Fruit fly (Drosophila melanogaster): ENCODE data around the gene MED6.

MED6 gene

DNA sequence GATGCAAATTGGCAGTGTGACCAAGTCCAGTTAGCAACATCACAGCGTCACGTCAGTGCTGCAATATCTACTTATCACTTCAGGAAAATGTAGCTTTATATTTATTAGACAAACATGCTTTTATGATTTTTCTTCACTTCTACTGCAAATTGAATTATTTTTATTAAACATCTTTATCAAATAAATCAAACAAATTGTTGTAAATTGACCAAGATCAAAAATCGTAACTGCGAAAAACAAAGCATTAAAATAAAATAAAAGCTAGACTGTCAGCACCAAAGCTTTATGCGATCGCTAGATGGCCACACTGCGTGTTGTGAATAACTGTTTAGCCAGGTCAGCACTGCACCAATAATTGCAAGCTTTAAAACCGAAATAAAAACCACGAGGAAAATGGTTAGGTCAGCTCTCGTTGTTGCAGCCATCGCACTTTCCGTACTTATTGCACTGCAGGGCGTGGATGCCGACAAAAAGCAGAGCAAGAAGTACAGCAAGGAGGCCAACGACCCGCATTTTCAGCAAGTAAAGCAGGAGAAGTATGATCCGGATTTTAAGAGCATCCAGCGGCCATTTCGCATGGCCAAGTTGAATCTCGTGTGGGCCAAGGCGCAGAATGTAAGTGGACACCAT is 22.5 kb upstream of the MED6 start, which contains the start of the genes CG12945 and CG8507 (continued):
- no peak for TF ChIP-seq ci (GFP tag; IDR thresholded peaks at IDR 0.05)
- TF ChIP-seq tin (GFP tag; optimal IDR thresholded peaks at IDR 0.05): peak; percentile 46
- peak; percentile 76 for TF ChIP-seq CG9797 (GFP tag; optimal IDR thresholded peaks at IDR 0.05)
- TF ChIP-seq Camta (GFP tag; optimal IDR thresholded peaks at IDR 0.05): peak; percentile 44
- TF ChIP-seq crp (GFP tag; optimal IDR thresholded peaks at IDR 0.05): peak in 1 of 2 experiments; percentile 8
- TF ChIP-seq Fer1 (GFP tag; optimal IDR thresholded peaks at IDR 0.05): peak; percentile 57
- TF ChIP-seq esg (GFP tag; conservative IDR thresholded peaks at IDR 0.05): no peak; the same call in 1 of the 2 replicates
- no peak for TF ChIP-seq CG8944 (GFP tag; optimal IDR thresholded peaks at IDR 0.05)
- TF ChIP-seq Hr3 (GFP tag; optimal IDR thresholded peaks at IDR 0.05): peak; percentile 26
- TF ChIP-seq CG11695 (GFP tag; IDR thresholded peaks at IDR 0.05): no peak
- peak; percentile 79 for TF ChIP-seq gfzf (GFP tag; optimal IDR thresholded peaks at IDR 0.05)
- peak; percentile 60 for TF ChIP-seq bcd (GFP tag; optimal IDR thresholded peaks at IDR 0.05)
- peak; percentile 52 for TF ChIP-seq Meics (GFP tag; optimal IDR thresholded peaks at IDR 0.05)
- no peak for TF ChIP-seq CG7556 (GFP tag; optimal IDR thresholded peaks at IDR 0.05)
- peak; percentile 53 for TF ChIP-seq Atf-2 (GFP tag; optimal IDR thresholded peaks at IDR 0.05)
- TF ChIP-seq CG13775 (GFP tag; optimal IDR thresholded peaks at IDR 0.05): peak; percentile 58
- no peak for TF ChIP-seq CG12219 (GFP tag; optimal IDR thresholded peaks at IDR 0.05)
- TF ChIP-seq CG7745 (tag; optimal IDR thresholded peaks at IDR 0.05): no peak
- peak; percentile 40 for TF ChIP-seq ssp (GFP tag; IDR thresholded peaks at IDR 0.05)
- TF ChIP-seq Dp (GFP tag; optimal IDR thresholded peaks at IDR 0.05): peak; percentile 32
- peak; percentile 39 for TF ChIP-seq Sry-δ (GFP tag; optimal IDR thresholded peaks at IDR 0.05)
- TF ChIP-seq CG9727 (GFP tag; optimal IDR thresholded peaks at IDR 0.05): peak; percentile 42
- TF ChIP-seq CG18619 (GFP tag; optimal IDR thresholded peaks at IDR 0.05): peak; percentile 14
- peak; percentile 56; the same call in 2 of the 3 replicates for TF ChIP-seq tgo (GFP tag; IDR thresholded peaks at IDR 0.05)
- TF ChIP-seq sens-2 (GFP tag; IDR thresholded peaks at IDR 0.05): no peak
- peak; percentile 33 for TF ChIP-seq pho (GFP tag; optimal IDR thresholded peaks at IDR 0.05)
- TF ChIP-seq CG12942 (GFP tag; optimal IDR thresholded peaks at IDR 0.05): peak; percentile 35
- TF ChIP-seq ATbp (GFP tag; optimal IDR thresholded peaks at IDR 0.05): no peak
- peak; percentile 62 for TF ChIP-seq CG9817 (tag; optimal IDR thresholded peaks at IDR 0.05)
- no peak for TF ChIP-seq HHEX (GFP tag; optimal IDR thresholded peaks at IDR 0.05)
- TF ChIP-seq CG11723 (GFP tag; optimal IDR thresholded peaks at IDR 0.05): no peak
- TF ChIP-seq ind (GFP tag; optimal IDR thresholded peaks at IDR 0.05): peak; percentile 49
- peak; percentile 85 for TF ChIP-seq Sin3A (optimal IDR thresholded peaks at IDR 0.05)
- no peak for TF ChIP-seq CG11456 (GFP tag; IDR thresholded peaks at IDR 0.05)
- TF ChIP-seq dmrt11E (tag; optimal IDR thresholded peaks at IDR 0.05): peak; percentile 4
- TF ChIP-seq CG17361 (GFP tag; IDR thresholded peaks at IDR 0.05): peak; percentile 69
- peak; percentile 70 for TF ChIP-seq CG14710 (tag; optimal IDR thresholded peaks at IDR 0.05)
- TF ChIP-seq MBD-R2 (GFP tag; IDR thresholded peaks at IDR 0.05): peak; percentile 75
- peak; percentile 25 for TF ChIP-seq zen (tag; optimal IDR thresholded peaks at IDR 0.05)
- peak; percentile 48 for TF ChIP-seq PHDP (tag; optimal IDR thresholded peaks at IDR 0.05)
- peak; percentile 46 for TF ChIP-seq vfl (GFP tag; optimal IDR thresholded peaks at IDR 0.05)
- TF ChIP-seq jumu (GFP tag; optimal IDR thresholded peaks at IDR 0.05): peak; percentile 28
- TF ChIP-seq Max (GFP tag; optimal IDR thresholded peaks at IDR 0.05): peak; percentile 63
- TF ChIP-seq CG3838 (GFP tag; optimal IDR thresholded peaks at IDR 0.05): no peak
- 0 out of 2 replicates have a peak, but pooled peaks have one; percentile 17 for TF ChIP-seq CG14441 (GFP tag; IDR thresholded peaks at IDR 0.05)
- TF ChIP-seq CG2129 (GFP tag; IDR thresholded peaks at IDR 0.05; ENCODE audit: partially characterized antibody): no peak
- peak; percentile 42 for TF ChIP-seq CG13624 (GFP tag; optimal IDR thresholded peaks at IDR 0.05)
- peak; percentile 44 for TF ChIP-seq mam (GFP tag; optimal IDR thresholded peaks at IDR 0.05)
- TF ChIP-seq Dll (GFP tag; IDR thresholded peaks at IDR 0.05; ENCODE audit: partially characterized antibody): 0 out of 4 replicates have a peak, but pooled peaks have one; percentile 37
